Worm (Caenorhabditis elegans) whole organism, early embryonic: Measurements from ENCODE around the gene C54F6.18.
"Not testable (repeated sequence)": the region's sequence is repeated elsewhere in the genome, so short reads cannot be mapped to it uniquely, and the experiment has no call there.

ENCODE experiments used
- B0310.2 ChIP-seq: sonication (generic microtip); optimal IDR thresholded peaks from 2 replicates; lab custom pipeline; 2016; ENCODE audit warnings: mild to moderate bottlenecking, missing genetic modification characterization, missing compliant biosample characterization
- F13C5.2 ChIP-seq: sonication (generic microtip); optimal IDR thresholded peaks from 2 replicates; lab custom pipeline; 2017; ENCODE audit warnings: mild to moderate bottlenecking, missing genetic modification characterization, inconsistent platforms, missing compliant biosample characterization
- aly-1 ChIP-seq: sonication (generic microtip); optimal IDR thresholded peaks from 2 replicates; lab custom pipeline; 2016; ENCODE audit warnings: missing genetic modification characterization, missing compliant biosample characterization
- ama-1 ChIP-seq: fragments of 150-350 bp; optimal IDR thresholded peaks from 2 replicates; lab custom pipeline; 2014
- ceh-13 ChIP-seq: fragments of 200-800 bp; sonication (Bioruptor generic); optimal IDR thresholded peaks from 2 replicates; lab custom pipeline; 2018; ENCODE audit warnings: mild to moderate bottlenecking, missing genetic modification characterization, missing compliant biosample characterization
- ceh-36 ChIP-seq: sonication (generic microtip); optimal IDR thresholded peaks from 2 replicates; lab custom pipeline; 2016; ENCODE audit warnings: missing genetic modification characterization, inconsistent platforms, missing compliant biosample characterization
- ets-7 ChIP-seq: sonication (generic microtip); optimal IDR thresholded peaks from 2 replicates; lab custom pipeline; 2016; ENCODE audit warnings: missing genotype, missing genetic modification characterization, missing compliant biosample characterization
- flt-1 ChIP-seq: fragments of 200-800 bp; sonication (Bioruptor generic); IDR thresholded peaks from 2 replicates; pipeline ENCODE4 v1.3.6; 2022; ENCODE audit warnings: missing genetic modification characterization, missing compliant biosample characterization
- hmbx-1 ChIP-seq: sonication (generic microtip); optimal IDR thresholded peaks from 2 replicates; lab custom pipeline; 2016; ENCODE audit warnings: mild to moderate bottlenecking, missing genetic modification characterization, missing compliant biosample characterization
- hmg-4 ChIP-seq: fragments of 200-800 bp; sonication (Bioruptor generic); optimal IDR thresholded peaks from 2 replicates; lab custom pipeline; 2018; ENCODE audit warnings: mild to moderate bottlenecking, missing genetic modification characterization, missing compliant biosample characterization
- hnd-1 ChIP-seq: sonication (generic microtip); optimal IDR thresholded peaks from 2 replicates; lab custom pipeline; 2016; ENCODE audit warnings: missing genetic modification characterization, missing compliant biosample characterization
- pes-1 ChIP-seq: fragments of 200-800 bp; sonication (Bioruptor generic); IDR thresholded peaks from 2 replicates; pipeline ENCODE4 v1.3.6; 2022; ENCODE audit warnings: missing genetic modification reagents, missing genetic modification characterization, missing compliant biosample characterization
- scrt-1 ChIP-seq: fragments of 200-800 bp; sonication (Bioruptor generic); IDR thresholded peaks from 2 replicates; pipeline ENCODE4 v1.3.6; 2022; ENCODE audit warnings: missing genetic modification characterization, missing compliant biosample characterization
- sea-1 ChIP-seq: fragments of 200-800 bp; sonication (Bioruptor generic); conservative IDR thresholded peaks from 2 replicates; pipeline ENCODE4 v1.3.6; 2022; ENCODE audit warnings: missing genetic modification characterization, missing compliant biosample characterization
- tbx-11 ChIP-seq: fragments of 200-800 bp; sonication (Bioruptor generic); IDR thresholded peaks from 2 replicates; pipeline ENCODE4 v1.3.6; 2022; ENCODE audit warnings: missing genetic modification characterization, missing compliant biosample characterization
- tbx-37 ChIP-seq: fragments of 200-800 bp; sonication (Bioruptor generic); conservative IDR thresholded peaks from 2 replicates; pipeline ENCODE4 v1.3.6; 2022; ENCODE audit warnings: missing genetic modification reagents, missing genetic modification characterization, missing compliant biosample characterization
- tra-4 ChIP-seq: sonication (generic microtip); optimal IDR thresholded peaks from 2 replicates; lab custom pipeline; 2017; ENCODE audit warnings: missing genetic modification characterization, missing compliant biosample characterization

C54F6.18 gene

ce11 chrV:7492924-7493323, 32.9 kb upstream of the C54F6.18 start, which contains the start of gene srbc-10:
Gene srbc-10, minus strand, starts transcription at chrV:7493024.
- no peak for TF ChIP-seq hnd-1 (tag; lab: Kevin White, UChicago)
- TF ChIP-seq B0310.2 (tag; lab: Kevin White, UChicago), result no peak
- TF ChIP-seq pes-1 (GFP tag; lab: Robert Waterston, UW), result no peak
- no peak for TF ChIP-seq tra-4
- TF ChIP-seq tbx-37 (GFP tag; lab: Robert Waterston, UW), result no peak
- no peak for TF ChIP-seq flt-1 (GFP tag; lab: Robert Waterston, UW)
- TF ChIP-seq ceh-36 (tag; lab: Kevin White, UChicago), result no peak
- TF ChIP-seq tbx-11 (GFP tag; lab: Robert Waterston, UW), result no peak
- no peak for TF ChIP-seq ceh-13
- TF ChIP-seq scrt-1, result no peak
- TF ChIP-seq aly-1 (tag; lab: Kevin White, UChicago), result no peak
- no peak for TF ChIP-seq hmbx-1 (tag; lab: Kevin White, UChicago)

ce11 chrV:7495189-7495588, 30.6 kb upstream of the C54F6.18 start, which contains the start of gene srbc-11:
Gene srbc-11, minus strand, starts transcription at chrV:7495289.
- TF ChIP-seq aly-1 (tag; lab: Kevin White, UChicago), result no peak
- TF ChIP-seq ceh-13, result no peak
- TF ChIP-seq hmg-4 (GFP tag; lab: Kevin White, UChicago), result no peak
- TF ChIP-seq flt-1 (GFP tag; lab: Robert Waterston, UW), result no peak
- no peak for TF ChIP-seq tra-4

DNA sequence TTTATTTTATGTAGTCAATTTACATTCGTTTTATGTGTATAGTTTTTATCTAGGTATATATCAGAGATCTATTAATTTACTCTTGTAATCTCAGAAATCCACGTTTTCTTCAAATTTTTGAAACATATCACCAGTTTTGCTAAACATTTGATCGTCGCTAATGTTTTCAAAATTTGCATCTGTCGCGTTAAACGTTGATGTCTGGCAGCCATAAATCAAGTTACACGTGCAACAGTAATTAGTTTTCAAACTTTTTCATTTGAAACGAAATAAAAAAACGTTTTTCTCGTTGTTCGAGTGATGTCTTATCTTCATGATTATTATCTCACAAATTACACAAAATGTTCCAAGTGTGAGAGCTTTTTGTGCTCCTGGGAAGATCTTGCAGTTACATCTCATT, 28.4 kb upstream of the C54F6.18 start, which contains the start of gene srh-79:
TSS of gene srh-79 (plus strand) at position 301 of the 400 bp plus-strand sequence.
- TF ChIP-seq B0310.2 (tag; lab: Kevin White, UChicago) (no peak), hnd-1 (tag; lab: Kevin White, UChicago) (no peak), ceh-36 (tag; lab: Kevin White, UChicago) (no peak), aly-1 (tag; lab: Kevin White, UChicago) (no peak), ama-1 (lab: Kevin White, UChicago) (no peak), tra-4 (no peak), hmbx-1 (tag; lab: Kevin White, UChicago) (no peak), pes-1 (GFP tag; lab: Robert Waterston, UW) (no peak), scrt-1 (no peak), hmg-4 (GFP tag; lab: Kevin White, UChicago) (no peak)

DNA sequence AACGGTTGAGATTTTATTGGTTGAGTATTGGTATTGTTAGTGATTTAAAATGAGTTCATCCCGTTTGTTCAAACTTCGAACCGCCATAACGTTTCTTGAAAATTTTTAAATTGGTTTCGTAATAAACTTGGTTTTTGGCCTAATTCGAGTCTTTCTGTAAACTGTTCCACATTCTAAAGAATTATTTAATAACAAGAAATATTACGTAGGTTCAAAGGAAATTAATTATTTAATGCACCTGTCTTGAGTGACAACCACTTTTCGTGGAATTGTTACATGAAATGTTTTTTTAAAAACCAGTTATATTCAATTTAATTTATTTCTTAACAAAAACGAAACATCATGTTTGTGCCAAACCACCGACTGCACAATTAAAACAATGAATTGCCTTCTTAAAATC, 24.6 kb upstream of the C54F6.18 start:
- TF ChIP-seq ceh-36 (tag; lab: Kevin White, UChicago) (no peak), flt-1 (GFP tag; lab: Robert Waterston, UW) (no peak), scrt-1 (no peak), ama-1 (lab: Kevin White, UChicago) (no peak), hnd-1 (tag; lab: Kevin White, UChicago) (no peak)

DNA sequence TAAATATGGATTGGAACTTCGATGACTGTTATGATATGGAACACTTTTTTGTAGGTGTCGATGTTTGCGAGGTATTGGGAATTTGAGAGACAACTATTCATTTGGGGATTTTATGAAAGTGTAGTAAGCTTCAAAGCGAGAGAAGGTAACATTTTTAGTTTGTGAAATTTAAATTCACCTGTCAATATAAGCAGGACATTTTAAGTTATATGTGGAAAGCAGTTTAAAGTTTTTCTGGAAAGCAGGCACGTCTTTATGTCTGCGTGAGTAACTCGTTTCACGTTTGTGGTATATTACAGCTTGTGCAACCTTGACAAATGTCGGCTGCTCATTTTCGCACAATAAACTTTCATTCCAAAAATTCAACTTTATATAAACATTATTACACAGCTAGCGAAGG, 21.5 kb upstream of the C54F6.18 start, which contains the start of gene srh-229:
TSS of gene srh-229 (minus strand) at position 101 of the 400 bp plus-strand sequence.
- TF ChIP-seq hnd-1 (tag; lab: Kevin White, UChicago) (no peak), tbx-37 (GFP tag; lab: Robert Waterston, UW) (no peak), ama-1 (lab: Kevin White, UChicago) (no peak), scrt-1 (no peak), ets-7 (tag; lab: Kevin White, UChicago) (no peak), sea-1 (GFP tag; lab: Robert Waterston, UW) (no peak), tra-4 (no peak), ceh-13 (no peak), tbx-11 (GFP tag; lab: Robert Waterston, UW) (no peak), flt-1 (GFP tag; lab: Robert Waterston, UW) (no peak), aly-1 (tag; lab: Kevin White, UChicago) (no peak), pes-1 (GFP tag; lab: Robert Waterston, UW) (no peak), hmbx-1 (tag; lab: Kevin White, UChicago) (no peak), ceh-36 (tag; lab: Kevin White, UChicago) (no peak), F13C5.2 (no peak), B0310.2 (tag; lab: Kevin White, UChicago) (no peak)

- TF ChIP-seq hnd-1 (tag; lab: Kevin White, UChicago), result no peak
- TF ChIP-seq sea-1 (GFP tag; lab: Robert Waterston, UW), result no peak
- TF ChIP-seq ama-1 (lab: Kevin White, UChicago), result no peak
- TF ChIP-seq pes-1 (GFP tag; lab: Robert Waterston, UW), result no peak
Measured at ce11 chrV:7506207-7506606, 19.6 kb upstream of the C54F6.18 start.

- TF ChIP-seq aly-1 (tag; lab: Kevin White, UChicago), result no peak
- no peak for TF ChIP-seq ets-7 (tag; lab: Kevin White, UChicago)
- TF ChIP-seq sea-1 (GFP tag; lab: Robert Waterston, UW), result no peak
- no peak for TF ChIP-seq tbx-11 (GFP tag; lab: Robert Waterston, UW)
- no peak for TF ChIP-seq ama-1 (lab: Kevin White, UChicago)
- no peak for TF ChIP-seq hnd-1 (tag; lab: Kevin White, UChicago)
- no peak for TF ChIP-seq hmg-4 (GFP tag; lab: Kevin White, UChicago)
- TF ChIP-seq F13C5.2, result no peak
- TF ChIP-seq ceh-13, result no peak
Measured at ce11 chrV:7508566-7509044, 17.2 kb upstream of the C54F6.18 start, which contains the start of the genes str-31 and nhr-172. Gene str-31, minus strand, starts transcription at chrV:7508666. Gene nhr-172, plus strand, starts transcription at chrV:7508994.

ce11 chrV:7511465-7511864, 14.3 kb upstream of the C54F6.18 start, which contains the start of gene nhr-171:
Gene nhr-171, plus strand, starts transcription at chrV:7511765.
- not testable (repeated sequence) for TF ChIP-seq B0310.2 (tag; lab: Kevin White, UChicago); tbx-11 (GFP tag; lab: Robert Waterston, UW); hmg-4 (GFP tag; lab: Kevin White, UChicago)
